Fruit fly (Drosophila melanogaster) whole organism, wandering third instar larva: Measurements from ENCODE around the gene Agpat1.
A peak's percentile ranks its signal among the peaks of the same experiment; 100 is the strongest.

Source experiments
- Abd-B ChIP-seq: fragments of >200 bp; optimal IDR thresholded peaks from 2 replicates; lab custom pipeline; 2017; ENCODE audit warnings: missing biosample characterization, missing genetic modification characterization
- CG32264 ChIP-seq: fragments of 200-800 bp; sonication (Bioruptor generic); optimal IDR thresholded peaks from 2 replicates; lab custom pipeline; 2016; ENCODE audit warnings: missing biosample characterization, missing genetic modification characterization
- CG9705 ChIP-seq: fragments of 200-800 bp; sonication (Bioruptor generic); optimal IDR thresholded peaks from 2 replicates; lab custom pipeline; 2018; ENCODE audit warnings: missing biosample characterization, mild to moderate bottlenecking, missing genetic modification characterization
- CrebA ChIP-seq: fragments of 200-800 bp; sonication (Bioruptor generic); optimal IDR thresholded peaks from 2 replicates; lab custom pipeline; 2016; ENCODE audit warnings: missing biosample characterization, mild to moderate bottlenecking, missing genetic modification characterization, borderline replicate concordance
- Dfd ChIP-seq: fragments of >200 bp; optimal IDR thresholded peaks from 2 replicates; lab custom pipeline; 2017; ENCODE audit warnings: missing biosample characterization, missing genetic modification characterization
- Dif ChIP-seq: fragments of 200-275, 200-300 bp; sonication (Bioruptor generic); optimal IDR thresholded peaks from 2 replicates; lab custom pipeline; 2018; ENCODE audit warnings: missing biosample characterization, missing genetic modification characterization; ENCODE audit not compliant: partially characterized antibody
- HLH106 ChIP-seq: fragments of 200-800 bp; optimal IDR thresholded peaks from 3 replicates; lab custom pipeline; 2019; ENCODE audit warnings: missing biosample characterization, mild to moderate bottlenecking, missing genetic modification characterization, moderate library complexity
- Hr83 ChIP-seq: fragments of 200-300 bp; sonication (Bioruptor generic); optimal IDR thresholded peaks from 2 replicates; lab custom pipeline; 2016; ENCODE audit warnings: missing biosample characterization, mild to moderate bottlenecking, missing genetic modification characterization, moderate library complexity; ENCODE audit not compliant: poor library complexity, severe bottlenecking
- Jra ChIP-seq: sonication (Bioruptor generic); optimal IDR thresholded peaks from 2 replicates; lab custom pipeline; 2016; ENCODE audit warnings: missing biosample characterization, missing genetic modification characterization
- Mio ChIP-seq: sonication (Bioruptor generic); optimal IDR thresholded peaks from 2 replicates; lab custom pipeline; 2016; ENCODE audit warnings: missing biosample characterization, missing genetic modification characterization
- Myc ChIP-seq: fragments of >200 bp; optimal IDR thresholded peaks from 2 replicates; lab custom pipeline; 2017
- OdsH ChIP-seq: fragments of 200-800 bp; sonication (Bioruptor generic); optimal IDR thresholded peaks from 2 replicates; lab custom pipeline; 2016; ENCODE audit warnings: missing biosample characterization, mild to moderate bottlenecking, missing genetic modification characterization
- Rel ChIP-seq, 2 experiments: fragments of 200-800 bp; sonication (Bioruptor generic) in 1 of 2; optimal IDR thresholded peaks; 2 replicates in 1 of 2; 3 replicates in 1 of 2; lab custom pipeline; 2016 to 2019; ENCODE audit warnings: mild to moderate bottlenecking in 2 of 2, missing biosample characterization in 2 of 2, missing genetic modification characterization in 2 of 2, moderate library complexity in 1 of 2
- Sp1 ChIP-seq: fragments of 200-800 bp; sonication (Bioruptor generic); optimal IDR thresholded peaks from 3 replicates; lab custom pipeline; 2019; ENCODE audit warnings: missing biosample characterization, mild to moderate bottlenecking, missing genetic modification characterization, moderate library complexity
- Vsx2 ChIP-seq: fragments of 200-300, 225-300 bp; sonication (Bioruptor generic); optimal IDR thresholded peaks from 2 replicates; lab custom pipeline; 2018; ENCODE audit warnings: missing biosample characterization, missing genetic modification characterization; ENCODE audit not compliant: partially characterized antibody
- br ChIP-seq: fragments of 200-800 bp; sonication (Bioruptor generic); optimal IDR thresholded peaks from 2 replicates; lab custom pipeline; 2016; ENCODE audit warnings: missing biosample characterization, missing genetic modification characterization
- brk ChIP-seq: fragments of 200-800 bp; sonication (Bioruptor generic); optimal IDR thresholded peaks from 2 replicates; lab custom pipeline; 2016; ENCODE audit warnings: missing biosample characterization, mild to moderate bottlenecking, missing genetic modification characterization
- dl ChIP-seq, 2 experiments: fragments of 175-275, 200-275 bp in 1 of 2; fragments of 200-275 bp in 1 of 2; sonication (Bioruptor generic); optimal IDR thresholded peaks; lab custom pipeline; 2018; ENCODE audit warnings: mild to moderate bottlenecking in 2 of 2, missing biosample characterization in 2 of 2, missing genetic modification characterization in 2 of 2, moderate library complexity in 2 of 2; ENCODE audit not compliant: partially characterized antibody in 2 of 2, insufficient read depth in 1 of 2
- dmrt93B ChIP-seq: fragments of 200-800 bp; sonication (Bioruptor generic); optimal IDR thresholded peaks from 2 replicates; lab custom pipeline; 2018; ENCODE audit warnings: missing biosample characterization, mild to moderate bottlenecking, missing genetic modification characterization
- dsf ChIP-seq: sonication (Bioruptor generic); optimal IDR thresholded peaks from 2 replicates; lab custom pipeline; 2016; ENCODE audit warnings: missing biosample characterization, missing genetic modification characterization, borderline replicate concordance
- ey ChIP-seq: fragments of 200-800 bp; sonication (Bioruptor generic); optimal IDR thresholded peaks from 2 replicates; lab custom pipeline; 2016; ENCODE audit warnings: missing biosample characterization, missing genetic modification characterization
- foxo ChIP-seq, 2 experiments: fragments of 200-800 bp; sonication (Bioruptor generic); optimal IDR thresholded peaks; 2 replicates in 1 of 2; 3 replicates in 1 of 2; lab custom pipeline; 2016 to 2017; ENCODE audit warnings: missing biosample characterization in 2 of 2, missing genetic modification characterization in 2 of 2
- fru ChIP-seq: fragments of 200-800 bp; sonication (Bioruptor generic); optimal IDR thresholded peaks from 3 replicates; lab custom pipeline; 2016; ENCODE audit warnings: missing biosample characterization, mild to moderate bottlenecking, missing genetic modification characterization
- h ChIP-seq: fragments of 200-800 bp; sonication (Bioruptor generic); optimal IDR thresholded peaks from 3 replicates; lab custom pipeline; 2016; ENCODE audit warnings: missing biosample characterization, mild to moderate bottlenecking, missing genetic modification characterization
- jim ChIP-seq: fragments of 175-275, 200-325 bp; sonication (Bioruptor generic); optimal IDR thresholded peaks from 2 replicates; lab custom pipeline; 2016; ENCODE audit warnings: missing biosample characterization, mild to moderate bottlenecking, missing genetic modification characterization
- lola ChIP-seq: fragments of >200 bp; optimal IDR thresholded peaks from 2 replicates; lab custom pipeline; 2017; ENCODE audit warnings: missing biosample characterization, missing genetic modification characterization
- pan ChIP-seq: fragments of >200 bp; optimal IDR thresholded peaks from 2 replicates; lab custom pipeline; 2017
- psq ChIP-seq: fragments of 200-800 bp; sonication (Bioruptor generic); optimal IDR thresholded peaks from 3 replicates; lab custom pipeline; 2017; ENCODE audit warnings: missing biosample characterization, mild to moderate bottlenecking, missing genetic modification characterization, moderate library complexity
- sage ChIP-seq: fragments of 200-800 bp; sonication (Bioruptor generic); optimal IDR thresholded peaks from 2 replicates; lab custom pipeline; 2016; ENCODE audit warnings: missing biosample characterization, mild to moderate bottlenecking, missing genetic modification characterization
- tai ChIP-seq: sonication (Bioruptor generic); optimal IDR thresholded peaks from 2 replicates; lab custom pipeline; 2016; ENCODE audit warnings: missing biosample characterization, missing genetic modification characterization
- woc ChIP-seq: sonication (Bioruptor generic); optimal IDR thresholded peaks from 2 replicates; lab custom pipeline; 2016; ENCODE audit warnings: missing biosample characterization, mild to moderate bottlenecking, missing genetic modification characterization

Agpat1 gene

dm6 chrX:12719940-12720355 lies 45.1 kb upstream of the Agpat1 start:
- TF ChIP-seq CG32264 (no peak), psq (GFP tag; lab: Kevin White, UChicago) (peak; percentile 87), dl (GFP tag; optimal IDR thresholded peaks at IDR 0.05; lab: Kevin White, UChicago; ENCODE audit: insufficient read depth in 1 of 2, partially characterized antibody in 2 of 2) (peak in 1 of 2 experiments; percentile 38), ey (GFP tag; lab: Kevin White, UChicago) (no peak), h (peak; percentile 0), Dif (GFP tag; lab: Kevin White, UChicago) (peak; percentile 10)

- TF ChIP-seq sage (no peak), Dfd (GFP tag; lab: Kevin White, UChicago) (peak; percentile 65), psq (GFP tag; lab: Kevin White, UChicago) (no peak), tai (GFP tag; lab: Kevin White, UChicago) (no peak), fru (no peak), HLH106 (tag; lab: Kevin White, UChicago) (no peak), dmrt93B (no peak), Rel (GFP tag; optimal IDR thresholded peaks at IDR 0.05; lab: Kevin White, UChicago) (no peak), Rel (tag; optimal IDR thresholded peaks at IDR 0.05; lab: Kevin White, UChicago) (peak; percentile 1), CrebA (GFP tag; lab: Kevin White, UChicago) (no peak), foxo (GFP tag; optimal IDR thresholded peaks at IDR 0.05; lab: Kevin White, UChicago) (no peak)
Observed at dm6 chrX:12721111-12721869, 43.8 kb upstream of the Agpat1 start.

- TF ChIP-seq jim, result no peak
- no peak for TF ChIP-seq pan
- TF ChIP-seq CG9705 (GFP tag; lab: Kevin White, UChicago), result no peak
- no peak for TF ChIP-seq Myc
- TF ChIP-seq Vsx2, result no peak
- TF ChIP-seq Abd-B (GFP tag; lab: Kevin White, UChicago), result no peak
- TF ChIP-seq, all 38 proteins: peak for 0
Observed at dm6 chrX:12722009-12722408, 43.1 kb upstream of the Agpat1 start.

- TF ChIP-seq Hr83 (no peak), psq (GFP tag; lab: Kevin White, UChicago) (peak; percentile 46), CrebA (GFP tag; lab: Kevin White, UChicago) (peak; percentile 84), Sp1 (GFP tag; lab: Kevin White, UChicago) (peak; percentile 44), h (peak; percentile 26), br (GFP tag; lab: Kevin White, UChicago) (peak; percentile 25), Dfd (GFP tag; lab: Kevin White, UChicago) (peak; percentile 42), Rel (GFP tag; optimal IDR thresholded peaks at IDR 0.05; lab: Kevin White, UChicago) (no peak), Rel (tag; optimal IDR thresholded peaks at IDR 0.05; lab: Kevin White, UChicago) (peak; percentile 55), dsf (no peak)
Observed at dm6 chrX:12723332-12723731, 41.7 kb upstream of the Agpat1 start.

dm6 chrX:12724287-12725186 lies 40.5 kb upstream of the Agpat1 start:
- TF ChIP-seq brk (GFP tag; lab: Kevin White, UChicago) (no peak), fru (peak; percentile 6), woc (GFP tag; lab: Kevin White, UChicago) (peak; percentile 7), CG9705 (GFP tag; lab: Kevin White, UChicago) (no peak), OdsH (GFP tag; lab: Kevin White, UChicago) (no peak), dmrt93B (no peak), tai (GFP tag; lab: Kevin White, UChicago) (no peak), Mio (no peak), lola (no peak), Rel (GFP tag; optimal IDR thresholded peaks at IDR 0.05; lab: Kevin White, UChicago) (no peak), Rel (tag; optimal IDR thresholded peaks at IDR 0.05; lab: Kevin White, UChicago) (peak; percentile 1), Jra (GFP tag; lab: Kevin White, UChicago) (no peak)
- TF ChIP-seq, all 38 proteins: peak for 3
